5 worm cellular contexts compared by ENCODE assay signal in genomic region chrII:5293287-5293850, ce11.
A peak's percentile ranks its signal among the peaks of the same experiment; 100 is the strongest.
TF ChIP-seq lines count a peak whose summit lies in the region.

Gene ZK622.1, plus strand, starts transcription at chrII:5293800.

TF ChIP-seq in whole organism, L1 larva, 84 proteins besides CTCF, POLR2A, EP300 and RAD21 (continues in another document):
- TF ChIP-seq ceh-82 (tag; optimal IDR thresholded peaks at IDR 0.05; lab: Kevin White, UChicago) (peak in 2 of 3 experiments; percentile 0 to 5), lsy-2 (tag; optimal IDR thresholded peaks at IDR 0.05; lab: Kevin White, UChicago) (peak in 1 of 2 experiments; percentile 31), nhr-85 (tag; lab: Kevin White, UChicago) (peak; percentile 49), dpl-1 (GFP tag; optimal IDR thresholded peaks at IDR 0.05; lab: Kevin White, UChicago) (no peak), unc-30 (tag; optimal IDR thresholded peaks at IDR 0.05; lab: Kevin White, UChicago) (no peak), efl-1 (optimal IDR thresholded peaks at IDR 0.05; lab: Kevin White, UChicago) (peak; percentile 1 to 35), efl-1 (GFP tag; optimal IDR thresholded peaks at IDR 0.05 in 1 of 2; lab: Kevin White, UChicago) (peak in 1 of 2 experiments; percentile 61), elt-2 (tag; optimal IDR thresholded peaks at IDR 0.05; lab: Kevin White, UChicago) (peak; percentile 31), sptf-1 (tag; optimal IDR thresholded peaks at IDR 0.05; lab: Kevin White, UChicago) (no peak), mep-1 (tag; optimal IDR thresholded peaks at IDR 0.05; lab: Kevin White, UChicago) (peak; percentile 6), nhr-47 (tag; optimal IDR thresholded peaks at IDR 0.05; lab: Kevin White, UChicago) (peak; percentile 28), fkh-8 (tag; optimal IDR thresholded peaks at IDR 0.05; lab: Kevin White, UChicago) (no peak), fkh-10 (GFP tag; optimal IDR thresholded peaks at IDR 0.05; lab: Kevin White, UChicago) (no peak), lin-35 (GFP tag; optimal IDR thresholded peaks at IDR 0.05; lab: Kevin White, UChicago) (peak in 1 of 2 experiments; percentile 57), lin-15B (tag; optimal IDR thresholded peaks at IDR 0.05; lab: Kevin White, UChicago) (no peak), unc-130 (tag; optimal IDR thresholded peaks at IDR 0.05; lab: Kevin White, UChicago) (peak; percentile 26), lin-14 (GFP tag; optimal IDR thresholded peaks at IDR 0.05; lab: Kevin White, UChicago) (peak; percentile 33), nhr-11 (tag; optimal IDR thresholded peaks at IDR 0.05; lab: Kevin White, UChicago) (no peak)

TF ChIP-seq in whole organism, L3 larva, 47 proteins besides CTCF, POLR2A, EP300 and RAD21 (continues in another document):
- no peak for TF ChIP-seq nhr-23 (tag; optimal IDR thresholded peaks at IDR 0.05; lab: Kevin White, UChicago)
- TF ChIP-seq aly-2 (tag; optimal IDR thresholded peaks at IDR 0.05; lab: Kevin White, UChicago): no peak
- TF ChIP-seq nfya-1 (tag; optimal IDR thresholded peaks at IDR 0.05; lab: Kevin White, UChicago; ENCODE audit: insufficient read depth): peak; percentile 21
- TF ChIP-seq nhr-67 (tag; optimal IDR thresholded peaks at IDR 0.05; lab: Kevin White, UChicago): no peak
- no peak for TF ChIP-seq sea-2 (GFP tag; optimal IDR thresholded peaks at IDR 0.05; lab: Kevin White, UChicago)
- TF ChIP-seq R02D3.7 (tag; optimal IDR thresholded peaks at IDR 0.05; lab: Kevin White, UChicago): no peak
- TF ChIP-seq elt-3 (tag; optimal IDR thresholded peaks at IDR 0.05; lab: Kevin White, UChicago): no peak
- peak; percentile 33 for TF ChIP-seq pha-4 (tag; optimal IDR thresholded peaks at IDR 0.05; lab: Kevin White, UChicago)
- peak; percentile 42 for TF ChIP-seq lin-39 (tag; optimal IDR thresholded peaks at IDR 0.05; lab: Kevin White, UChicago)
- peak; percentile 15 for TF ChIP-seq egl-5 (tag; optimal IDR thresholded peaks at IDR 0.05; lab: Kevin White, UChicago)
- no peak for TF ChIP-seq ceh-82 (tag; optimal IDR thresholded peaks at IDR 0.05; lab: Kevin White, UChicago)
- no peak for TF ChIP-seq ztf-4 (tag; optimal IDR thresholded peaks at IDR 0.05; lab: Kevin White, UChicago)
- no peak for TF ChIP-seq jun-1 (tag; optimal IDR thresholded peaks at IDR 0.05; lab: Kevin White, UChicago)
- TF ChIP-seq tbx-2 (tag; optimal IDR thresholded peaks at IDR 0.05; lab: Kevin White, UChicago): no peak
- TF ChIP-seq snpc-4 (tag; optimal IDR thresholded peaks at IDR 0.05; lab: Kevin White, UChicago): no peak
- TF ChIP-seq nhr-43 (tag; optimal IDR thresholded peaks at IDR 0.05; lab: Kevin White, UChicago; ENCODE audit: poor library complexity, severe bottlenecking): peak; percentile 43
- no peak for TF ChIP-seq ztf-11 (tag; optimal IDR thresholded peaks at IDR 0.05; lab: Kevin White, UChicago)
- TF ChIP-seq mdl-1 (tag; optimal IDR thresholded peaks at IDR 0.05; lab: Kevin White, UChicago): no peak
- peak; percentile 52 for TF ChIP-seq hmg-11 (tag; optimal IDR thresholded peaks at IDR 0.05; lab: Kevin White, UChicago)

TF ChIP-seq in whole organism, early embryonic, 17 proteins besides CTCF, POLR2A, EP300 and RAD21:
- TF ChIP-seq tbx-37 (GFP tag; conservative IDR thresholded peaks at IDR 0.05; lab: Robert Waterston, UW): peak; percentile 53
- TF ChIP-seq F13C5.2 (tag; optimal IDR thresholded peaks at IDR 0.05; lab: Kevin White, UChicago): no peak
- peak; percentile 71 for TF ChIP-seq sea-1 (GFP tag; conservative IDR thresholded peaks at IDR 0.05; lab: Robert Waterston, UW)
- no peak for TF ChIP-seq ets-7 (tag; optimal IDR thresholded peaks at IDR 0.05; lab: Kevin White, UChicago)
- TF ChIP-seq ceh-13 (GFP tag; optimal IDR thresholded peaks at IDR 0.05; lab: Kevin White, UChicago): peak; percentile 37
- peak; percentile 13 for TF ChIP-seq B0310.2 (tag; optimal IDR thresholded peaks at IDR 0.05; lab: Kevin White, UChicago)
- TF ChIP-seq hmbx-1 (tag; optimal IDR thresholded peaks at IDR 0.05; lab: Kevin White, UChicago): peak; percentile 37
- peak; percentile 36 for TF ChIP-seq tra-4 (tag; optimal IDR thresholded peaks at IDR 0.05; lab: Kevin White, UChicago)
- TF ChIP-seq hnd-1 (tag; optimal IDR thresholded peaks at IDR 0.05; lab: Kevin White, UChicago): peak; percentile 19
- peak; percentile 85 for TF ChIP-seq pes-1 (GFP tag; IDR thresholded peaks at IDR 0.05; lab: Robert Waterston, UW)
- TF ChIP-seq tbx-11 (GFP tag; IDR thresholded peaks at IDR 0.05; lab: Robert Waterston, UW): peak; percentile 72; the same call in 1 of the 2 replicates
- peak; percentile 26 for TF ChIP-seq aly-1 (tag; optimal IDR thresholded peaks at IDR 0.05; lab: Kevin White, UChicago)
- peak; percentile 71 for TF ChIP-seq hmg-4 (GFP tag; optimal IDR thresholded peaks at IDR 0.05; lab: Kevin White, UChicago)
- TF ChIP-seq ama-1 (optimal IDR thresholded peaks at IDR 0.05; lab: Kevin White, UChicago): no peak
- TF ChIP-seq scrt-1 (GFP tag; IDR thresholded peaks at IDR 0.05; lab: Robert Waterston, UW): peak; percentile 76; the same call in 1 of the 2 replicates
- peak; percentile 77; the same call in 1 of the 2 replicates for TF ChIP-seq flt-1 (GFP tag; IDR thresholded peaks at IDR 0.05; lab: Robert Waterston, UW)
- TF ChIP-seq ceh-36 (tag; optimal IDR thresholded peaks at IDR 0.05; lab: Kevin White, UChicago): peak; percentile 59

TF ChIP-seq in whole organism, midembryonic, 9 proteins besides CTCF, POLR2A, EP300 and RAD21:
- TF ChIP-seq ztf-23 (GFP tag; IDR thresholded peaks at IDR 0.05; lab: Robert Waterston, UW) (0 out of 2 replicates have a peak, but pooled peaks have one; percentile 36), ztf-29 (GFP tag; IDR thresholded peaks at IDR 0.05; lab: Robert Waterston, UW) (no peak), T22C8.4 (GFP tag; IDR thresholded peaks at IDR 0.05; lab: Robert Waterston, UW) (peak; percentile 55; the same call in 1 of the 2 replicates), ref-1 (GFP tag; conservative IDR thresholded peaks at IDR 0.05; lab: Robert Waterston, UW) (peak; percentile 67; the same call in 1 of the 2 replicates), klf-2 (GFP tag; conservative IDR thresholded peaks at IDR 0.05; lab: Robert Waterston, UW) (peak; percentile 66; the same call in 1 of the 2 replicates), cog-1 (tag; optimal IDR thresholded peaks at IDR 0.05; lab: Kevin White, UChicago) (peak; percentile 6), flt-1 (GFP tag; IDR thresholded peaks at IDR 0.05; lab: Robert Waterston, UW) (peak; percentile 88), med-1 (GFP tag; optimal IDR thresholded peaks at IDR 0.05; lab: Kevin White, UChicago; ENCODE audit: insufficient read depth) (peak; percentile 36), tab-1 (GFP tag; IDR thresholded peaks at IDR 0.05; lab: Robert Waterston, UW) (peak; percentile 73)

TF ChIP-seq in whole organism, young adult, 124 proteins besides CTCF, POLR2A, EP300 and RAD21 (continues in another document):
- TF ChIP-seq Y53F4B.3 (GFP tag; IDR thresholded peaks at IDR 0.05; lab: Robert Waterston, UW) (peak; percentile 43; the same call in 1 of the 2 replicates), Y95B8A.8 (GFP tag; IDR thresholded peaks at IDR 0.05; lab: Robert Waterston, UW) (peak; percentile 72), F57A8.1 (GFP tag; optimal IDR thresholded peaks at IDR 0.05; lab: Kevin White, UChicago) (peak; percentile 16), hmg-20 (GFP tag; IDR thresholded peaks at IDR 0.05; lab: Robert Waterston, UW) (0 out of 2 replicates have a peak, but pooled peaks have one; percentile 33), efl-1 (GFP tag; optimal IDR thresholded peaks at IDR 0.05; lab: Kevin White, UChicago) (no peak), F23B12.7 (tag; optimal IDR thresholded peaks at IDR 0.05; lab: Kevin White, UChicago; ENCODE audit: insufficient read depth) (peak; percentile 48), F33H1.4 (GFP tag; IDR thresholded peaks at IDR 0.05; lab: Robert Waterston, UW) (peak; percentile 23; the same call in 1 of the 2 replicates), lin-40 (tag; optimal IDR thresholded peaks at IDR 0.05; lab: Kevin White, UChicago) (peak; percentile 43), ztf-18 (tag; optimal IDR thresholded peaks at IDR 0.05; lab: Kevin White, UChicago) (peak; percentile 48), attf-3 (GFP tag; conservative IDR thresholded peaks at IDR 0.05; lab: Robert Waterston, UW) (no peak), xnd-1 (tag; optimal IDR thresholded peaks at IDR 0.05; lab: Kevin White, UChicago) (no peak), sdz-38 (tag; optimal IDR thresholded peaks at IDR 0.05; lab: Kevin White, UChicago) (no peak), F55B11.4 (tag; optimal IDR thresholded peaks at IDR 0.05; lab: Kevin White, UChicago; ENCODE audit: borderline replicate concordance, insufficient read depth) (no peak), ztf-28 (GFP tag; IDR thresholded peaks at IDR 0.05; lab: Robert Waterston, UW) (0 out of 2 replicates have a peak, but pooled peaks have one; percentile 54), ceh-27 (GFP tag; optimal IDR thresholded peaks at IDR 0.05; lab: Kevin White, UChicago) (peak; percentile 55), ekl-4 (GFP tag; IDR thresholded peaks at IDR 0.05; lab: Robert Waterston, UW) (peak; percentile 76; the same call in 1 of the 2 replicates), nfyb-1 (GFP tag; IDR thresholded peaks at IDR 0.05; lab: Robert Waterston, UW) (0 out of 2 replicates have a peak, but pooled peaks have one; percentile 53), nhr-120 (GFP tag; IDR thresholded peaks at IDR 0.05; lab: Robert Waterston, UW) (no peak), cebp-2 (GFP tag; IDR thresholded peaks at IDR 0.05; lab: Robert Waterston, UW) (no peak), Y56A3A.18 (GFP tag; IDR thresholded peaks at IDR 0.05; lab: Robert Waterston, UW) (peak; percentile 70; the same call in 1 of the 2 replicates), attf-5 (GFP tag; optimal IDR thresholded peaks at IDR 0.05; lab: Kevin White, UChicago) (peak; percentile 9), T26A5.8 (tag; optimal IDR thresholded peaks at IDR 0.05; lab: Kevin White, UChicago) (no peak), pbrm-1 (GFP tag; IDR thresholded peaks at IDR 0.05; lab: Robert Waterston, UW) (peak; percentile 59; the same call in 1 of the 2 replicates), ceh-91 (GFP tag; IDR thresholded peaks at IDR 0.05; lab: Robert Waterston, UW) (no peak), dpff-1 (tag; optimal IDR thresholded peaks at IDR 0.05; lab: Kevin White, UChicago) (no peak), attf-6 (GFP tag; IDR thresholded peaks at IDR 0.05; lab: Robert Waterston, UW) (0 out of 2 replicates have a peak, but pooled peaks have one; percentile 51), K11D2.4 (GFP tag; IDR thresholded peaks at IDR 0.05; lab: Robert Waterston, UW) (no peak), bed-1 (GFP tag; IDR thresholded peaks at IDR 0.05; lab: Robert Waterston, UW) (no peak), lsl-1 (GFP tag; optimal IDR thresholded peaks at IDR 0.05; lab: Kevin White, UChicago) (no peak), rec-8 (tag; optimal IDR thresholded peaks at IDR 0.05; lab: Kevin White, UChicago) (peak; percentile 40 to 58), B0261.1 (tag; optimal IDR thresholded peaks at IDR 0.05; lab: Kevin White, UChicago) (peak; percentile 87), rcor-1 (GFP tag; IDR thresholded peaks at IDR 0.05; lab: Robert Waterston, UW) (no peak), ztf-25 (GFP tag; IDR thresholded peaks at IDR 0.05; lab: Robert Waterston, UW) (peak; percentile 72)

Comparison
In these comparisons a context has a peak if more than half of its experiments do, and no peak if none do; other contexts are left out.
1. Of the 8 proteins assayed by ChIP-seq in both whole organism, young adult and whole organism, L1 larva: peak only in whole organism, young adult: nhr-90 and snpc-4; only in whole organism, L1 larva: efl-1 and unc-130; in both: none; in neither: 3; mixed calls (peak in some experiments, not most) for 1.